Fruit fly (Drosophila melanogaster): Measurements from ENCODE around the gene Gapdh2.

Gapdh2 gene

dm6 chrX:15818608-15819184 is 49.2 kb upstream of the Gapdh2 start (continued):
- TF ChIP-seq phol (tag; optimal IDR thresholded peaks at IDR 0.05) (peak; percentile 42), Oaz (GFP tag; IDR thresholded peaks at IDR 0.05) (0 out of 2 replicates have a peak, but pooled peaks have one; percentile 10), cato (GFP tag; optimal IDR thresholded peaks at IDR 0.05; ENCODE audit: borderline replicate concordance) (no peak), Med (GFP tag) (peak; percentile 82), jigr1 (GFP tag; IDR thresholded peaks at IDR 0.05) (no peak), CG10366 (GFP tag; IDR thresholded peaks at IDR 0.05) (0 out of 2 replicates have a peak, but pooled peaks have one; percentile 16), zfh1 (GFP tag; IDR thresholded peaks at IDR 0.05) (0 out of 3 replicates have a peak, but pooled peaks have one; percentile 39), CG2199 (GFP tag; IDR thresholded peaks at IDR 0.05) (peak; percentile 55; the same call in 1 of the 3 replicates), CG1647 (GFP tag; optimal IDR thresholded peaks at IDR 0.05) (no peak), chif (GFP tag; optimal IDR thresholded peaks at IDR 0.05) (peak in 1 of 2 experiments; percentile 22), Atf-2 (GFP tag; optimal IDR thresholded peaks at IDR 0.05) (no peak), so (GFP tag; IDR thresholded peaks at IDR 0.05) (0 out of 3 replicates have a peak, but pooled peaks have one; percentile 7), CG15696 (tag; optimal IDR thresholded peaks at IDR 0.05) (peak; percentile 24), pros (GFP tag; optimal IDR thresholded peaks at IDR 0.05) (peak; percentile 41), Fer1 (GFP tag; optimal IDR thresholded peaks at IDR 0.05) (peak; percentile 25), nmo (GFP tag; optimal IDR thresholded peaks at IDR 0.05) (peak; percentile 46), CTCF (GFP tag; optimal IDR thresholded peaks at IDR 0.05) (no peak), CG9797 (GFP tag; optimal IDR thresholded peaks at IDR 0.05) (no peak), CG2120 (GFP tag; optimal IDR thresholded peaks at IDR 0.05) (peak; percentile 36), Xrp1 (GFP tag; IDR thresholded peaks at IDR 0.05) (peak; percentile 52), CG13424 (tag; optimal IDR thresholded peaks at IDR 0.05) (peak; percentile 45), D19B (GFP tag; optimal IDR thresholded peaks at IDR 0.05) (peak; percentile 90), CG14710 (tag; optimal IDR thresholded peaks at IDR 0.05) (peak; percentile 38), HLH54F (GFP tag; optimal IDR thresholded peaks at IDR 0.05) (peak; percentile 1), CG12236 (GFP tag; optimal IDR thresholded peaks at IDR 0.05) (no peak), Ravus (GFP tag; IDR thresholded peaks at IDR 0.05) (no peak), tll (GFP tag; optimal IDR thresholded peaks at IDR 0.05) (no peak), CG3995 (GFP tag; optimal IDR thresholded peaks at IDR 0.05) (no peak), CG9215 (GFP tag; IDR thresholded peaks at IDR 0.05) (no peak), pnt (GFP tag; optimal IDR thresholded peaks at IDR 0.05) (peak; percentile 10), dmrt11E (tag; optimal IDR thresholded peaks at IDR 0.05) (peak; percentile 46), CG30403 (GFP tag; optimal IDR thresholded peaks at IDR 0.05) (peak; percentile 31), CG11695 (GFP tag; IDR thresholded peaks at IDR 0.05) (0 out of 3 replicates have a peak, but pooled peaks have one; percentile 14), Sox100B (GFP tag; optimal IDR thresholded peaks at IDR 0.05) (no peak), CG17359 (tag; optimal IDR thresholded peaks at IDR 0.05) (peak; percentile 43), Chrac-16 (GFP tag; optimal IDR thresholded peaks at IDR 0.05) (peak; percentile 26), CG17328 (GFP tag; IDR thresholded peaks at IDR 0.05) (peak; percentile 40; the same call in 1 of the 2 replicates), PHDP (tag; optimal IDR thresholded peaks at IDR 0.05) (no peak), trem (tag; optimal IDR thresholded peaks at IDR 0.05) (no peak), Taf1 (GFP tag; IDR thresholded peaks at IDR 0.05) (no peak), CG15601 (tag; optimal IDR thresholded peaks at IDR 0.05) (peak; percentile 4), esg (GFP tag; conservative IDR thresholded peaks at IDR 0.05) (no peak), sens (GFP tag) (peak; percentile 89), CG2712 (tag; optimal IDR thresholded peaks at IDR 0.05) (peak; percentile 57), CG8944 (GFP tag; optimal IDR thresholded peaks at IDR 0.05) (no peak), CG8924 (tag; optimal IDR thresholded peaks at IDR 0.05) (no peak), Kr (GFP tag; optimal IDR thresholded peaks at IDR 0.05) (peak; percentile 70), pum (GFP tag; optimal IDR thresholded peaks at IDR 0.05) (peak; percentile 11), CG3726 (GFP tag; IDR thresholded peaks at IDR 0.05) (no peak), stc (GFP tag; IDR thresholded peaks at IDR 0.05) (peak; percentile 53; the same call in 1 of the 2 replicates), CG32532 (GFP tag; IDR thresholded peaks at IDR 0.05) (peak; percentile 33; the same call in 1 of the 2 replicates)
